Fruit fly (Drosophila melanogaster): ENCODE measurements around the gene CG7202.

DNA sequence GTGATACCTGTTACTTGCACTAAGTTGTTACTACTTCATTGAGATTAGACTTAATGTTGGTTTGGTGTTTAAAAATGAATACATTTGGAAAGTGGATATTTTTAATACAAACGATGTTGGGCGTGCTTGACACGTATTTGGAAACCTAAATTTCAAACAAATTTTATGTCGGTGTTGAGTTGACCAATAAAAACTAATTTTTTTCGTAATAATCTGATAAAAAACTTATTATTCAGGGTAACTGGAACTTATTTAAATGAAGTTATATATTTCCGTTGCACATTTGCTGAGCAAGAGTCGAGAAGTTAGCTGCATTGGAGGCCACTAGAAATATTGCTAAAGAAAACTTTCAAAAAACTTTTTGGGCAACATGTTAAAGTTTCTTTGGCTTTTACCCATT lies 49.5 kb upstream of the CG7202 start, which contains the start of gene CG33290:
- no peak for TF ChIP-seq CG8478 (optimal IDR thresholded peaks at IDR 0.05)
- no peak for TF ChIP-seq CTCF (optimal IDR thresholded peaks at IDR 0.05)
